Worm (Caenorhabditis elegans) whole organism, L2 larva: Measurements from ENCODE around the gene str-146.

Source experiments
- aly-2 ChIP-seq: fragments of 150-350 bp; optimal IDR thresholded peaks from 2 replicates; lab custom pipeline; 2014; ENCODE audit warnings: missing biosample characterization, missing genetic modification characterization
- elt-1 ChIP-seq: fragments of 150-350 bp; optimal IDR thresholded peaks from 2 replicates; lab custom pipeline; 2014; ENCODE audit warnings: missing biosample characterization, missing genetic modification characterization
- gmeb-1 ChIP-seq: fragments of 150-350 bp; optimal IDR thresholded peaks from 2 replicates; lab custom pipeline; 2014; ENCODE audit warnings: missing biosample characterization, missing genetic modification characterization
- lin-39 ChIP-seq: fragments of 150-350 bp; optimal IDR thresholded peaks from 2 replicates; lab custom pipeline; 2014; ENCODE audit warnings: missing biosample characterization, missing genetic modification reagents, missing genetic modification characterization
- mdl-1 ChIP-seq, 2 experiments: fragments of 150-350 bp in 1 of 2; sonication (generic microtip) in 1 of 2; optimal IDR thresholded peaks; 2 replicates each; lab custom pipeline; 2017; ENCODE audit warnings: missing biosample characterization in 2 of 2, missing genetic modification characterization in 2 of 2
- nhr-11 ChIP-seq: fragments of 150-350 bp; optimal IDR thresholded peaks from 2 replicates; lab custom pipeline; 2014; ENCODE audit warnings: missing biosample characterization, missing genetic modification characterization
- nhr-21 ChIP-seq: fragments of 150-350 bp; optimal IDR thresholded peaks from 2 replicates; lab custom pipeline; 2014; ENCODE audit warnings: missing biosample characterization, missing genetic modification characterization
- nhr-77 ChIP-seq: fragments of 150-350 bp; optimal IDR thresholded peaks from 2 replicates; lab custom pipeline; 2014; ENCODE audit warnings: missing biosample characterization, missing genetic modification characterization
- snpc-4 ChIP-seq: fragments of 150-350 bp; optimal IDR thresholded peaks from 2 replicates; lab custom pipeline; 2014; ENCODE audit warnings: missing biosample characterization, missing genetic modification characterization
- unc-39 ChIP-seq: fragments of 150-350 bp; optimal IDR thresholded peaks from 2 replicates; lab custom pipeline; 2014; ENCODE audit warnings: missing biosample characterization, missing genetic modification characterization
- ztf-11 ChIP-seq: sonication (generic microtip); optimal IDR thresholded peaks from 2 replicates; lab custom pipeline; 2017; ENCODE audit warnings: missing biosample characterization, missing genetic modification characterization

DNA sequence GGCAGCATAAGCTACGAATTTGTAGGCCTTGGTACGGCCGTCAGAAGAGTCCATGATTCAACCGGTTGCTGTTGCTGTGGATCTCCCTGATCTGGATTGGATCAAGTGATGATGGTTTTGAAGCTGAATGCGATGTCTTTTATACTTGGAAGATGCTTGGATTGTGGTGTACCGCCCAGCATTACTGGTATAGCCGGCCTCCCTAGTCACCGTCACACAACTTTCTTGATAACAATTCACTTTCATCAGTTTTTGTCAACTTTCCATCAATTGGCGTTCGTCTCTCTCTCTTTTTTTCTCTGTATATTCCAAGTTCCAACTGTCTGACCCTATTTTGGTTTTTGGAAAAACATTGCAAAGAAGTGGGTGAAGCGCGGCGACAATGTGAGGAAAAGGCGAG, 44.5 kb downstream of the str-146 start, which contains the start of gene col-43:
- no peak for TF ChIP-seq nhr-77
- no peak for TF ChIP-seq elt-1
- TF ChIP-seq nhr-21 (tag; lab: Kevin White, UChicago) = no peak
- no peak for TF ChIP-seq mdl-1 (tag; optimal IDR thresholded peaks at IDR 0.05; lab: Kevin White, UChicago)
- TF ChIP-seq unc-39 = no peak
- TF ChIP-seq lin-39 = no peak
- TF ChIP-seq aly-2 (tag; lab: Kevin White, UChicago) = no peak
- no peak for TF ChIP-seq ztf-11
- TF ChIP-seq nhr-11 = no peak
- no peak for TF ChIP-seq snpc-4 (tag; lab: Kevin White, UChicago)
- no peak for TF ChIP-seq gmeb-1 (tag; lab: Kevin White, UChicago)
